Fruit fly (Drosophila melanogaster) whole organism, embryonic: Measurements from ENCODE around the gene CG34384.

Experiments used
- Ada2b ChIP-seq: fragments of 200-800 bp; sonication (Bioruptor generic); IDR thresholded peaks from 2 replicates; pipeline ENCODE4 v1.3.6; 2022; ENCODE audit warnings: missing biosample characterization, missing genetic modification characterization
- Bgb ChIP-seq: fragments of 200-800 bp; sonication (Bioruptor generic); IDR thresholded peaks from 2 replicates; pipeline ENCODE4 v1.3.6; 2022; ENCODE audit warnings: missing biosample characterization, missing genetic modification characterization; ENCODE audit not compliant: partially characterized antibody
- CG10366 ChIP-seq: fragments of 200-800 bp; sonication (Bioruptor generic); IDR thresholded peaks from 2 replicates; pipeline ENCODE4 v1.3.6; 2022; ENCODE audit warnings: missing biosample characterization, missing genetic modification characterization
- CG11456 ChIP-seq: fragments of 200-800 bp; sonication (Bioruptor generic); IDR thresholded peaks from 3 replicates; pipeline ENCODE4 v1.3.6; 2022; ENCODE audit warnings: missing biosample characterization, missing genetic modification characterization
- CG12391 ChIP-seq: fragments of 200-800 bp; sonication (Bioruptor generic); optimal IDR thresholded peaks from 3 replicates; lab custom pipeline; 2018; ENCODE audit warnings: missing biosample characterization, mild to moderate bottlenecking, missing genetic modification characterization, moderate library complexity
- CG14667 ChIP-seq: fragments of 200-800 bp; sonication (Bioruptor generic); IDR thresholded peaks from 2 replicates; pipeline ENCODE4 v1.3.6; 2022; ENCODE audit warnings: missing biosample characterization, missing genetic modification characterization
- CG16815 ChIP-seq: fragments of 200-800 bp; sonication (Bioruptor generic); optimal IDR thresholded peaks from 3 replicates; lab custom pipeline; 2017; ENCODE audit warnings: missing biosample characterization, mild to moderate bottlenecking, missing genetic modification characterization
- CG17829 ChIP-seq: fragments of 200-800 bp; optimal IDR thresholded peaks from 2 replicates; lab custom pipeline; 2019; ENCODE audit warnings: missing biosample characterization, mild to moderate bottlenecking, missing genetic modification characterization, moderate library complexity
- CG18011 ChIP-seq: fragments of 200-800 bp; sonication (Bioruptor generic); optimal IDR thresholded peaks from 2 replicates; lab custom pipeline; 2017; ENCODE audit warnings: missing biosample characterization, missing genetic modification characterization, mild to moderate bottlenecking, moderate library complexity, missing genotype
- CG18599 ChIP-seq: fragments of 200-800 bp; sonication (Bioruptor generic); optimal IDR thresholded peaks from 3 replicates; lab custom pipeline; 2017; ENCODE audit warnings: missing biosample characterization, missing genetic modification characterization, mild to moderate bottlenecking, moderate library complexity, missing genetic modification reagents
- CG30403 ChIP-seq: fragments of 200-800 bp; sonication (Bioruptor generic); optimal IDR thresholded peaks from 3 replicates; lab custom pipeline; 2016; ENCODE audit warnings: missing biosample characterization, missing genetic modification characterization
- CG3838 ChIP-seq: fragments of 200-800 bp; sonication (Bioruptor generic); optimal IDR thresholded peaks from 3 replicates; lab custom pipeline; 2016; ENCODE audit warnings: missing biosample characterization, missing genetic modification characterization
- CG4282 ChIP-seq: fragments of 200-800 bp; sonication (Bioruptor generic); optimal IDR thresholded peaks from 2 replicates; lab custom pipeline; 2016; ENCODE audit warnings: missing biosample characterization, missing genetic modification characterization
- CG4404 ChIP-seq: fragments of 200-800 bp; sonication (Bioruptor generic); IDR thresholded peaks from 2 replicates; pipeline ENCODE4 v1.3.6; 2022; ENCODE audit warnings: missing biosample characterization, missing genetic modification characterization
- CG5180 ChIP-seq: fragments of 200-800 bp; sonication (Bioruptor generic); optimal IDR thresholded peaks from 3 replicates; lab custom pipeline; 2017; ENCODE audit warnings: missing biosample characterization, missing genetic modification characterization, mild to moderate bottlenecking, moderate library complexity, missing genetic modification reagents
- CG7928 ChIP-seq: fragments of 200-800 bp; sonication (Bioruptor generic); optimal IDR thresholded peaks from 2 replicates; lab custom pipeline; 2017; ENCODE audit warnings: missing biosample characterization, mild to moderate bottlenecking, missing genetic modification characterization
- Chrac-16 ChIP-seq: fragments of 200-800 bp; sonication (Bioruptor generic); optimal IDR thresholded peaks from 3 replicates; lab custom pipeline; 2016; ENCODE audit warnings: missing biosample characterization, missing genetic modification characterization
- E2f2 ChIP-seq: fragments of 200-800 bp; sonication (Bioruptor generic); IDR thresholded peaks from 2 replicates; pipeline ENCODE4 v1.3.6; 2022; ENCODE audit warnings: missing biosample characterization, missing genetic modification characterization
- Elba2 ChIP-seq: fragments of 200-800 bp; sonication (Bioruptor generic); optimal IDR thresholded peaks from 3 replicates; lab custom pipeline; 2016; ENCODE audit warnings: missing biosample characterization, missing genetic modification characterization
- Fer3 ChIP-seq: fragments of 200-800 bp; sonication (Bioruptor generic); optimal IDR thresholded peaks from 2 replicates; lab custom pipeline; 2018; ENCODE audit warnings: missing biosample characterization, mild to moderate bottlenecking, missing genetic modification characterization, moderate library complexity
- Gsc ChIP-seq: fragments of 200-800 bp; sonication (Bioruptor generic); IDR thresholded peaks from 2 replicates; pipeline ENCODE4 v1.3.6; 2022; ENCODE audit warnings: missing biosample characterization, missing genetic modification characterization
- Jarid2 ChIP-seq: fragments of 200-800 bp; sonication (Bioruptor generic); optimal IDR thresholded peaks from 3 replicates; lab custom pipeline; 2017; ENCODE audit warnings: mild to moderate bottlenecking, missing biosample characterization, missing genetic modification reagents, missing genetic modification characterization
- Myb ChIP-seq: fragments of 200-800 bp; sonication (Bioruptor generic); optimal IDR thresholded peaks from 2 replicates; lab custom pipeline; 2016; ENCODE audit warnings: missing biosample characterization, missing genetic modification characterization
- NK7.1 ChIP-seq: fragments of 200-800 bp; sonication (Bioruptor generic); optimal IDR thresholded peaks from 3 replicates; lab custom pipeline; 2016; ENCODE audit warnings: missing biosample characterization, missing genetic modification characterization
- Nf-YA ChIP-seq: fragments of 200-800 bp; sonication (Bioruptor generic); IDR thresholded peaks from 2 replicates; pipeline ENCODE4 v1.3.6; 2022; ENCODE audit warnings: missing biosample characterization, missing genetic modification characterization
- Opbp ChIP-seq: fragments of 200-800 bp; sonication (Bioruptor generic); IDR thresholded peaks from 3 replicates; pipeline ENCODE4 v1.3.6; 2022; ENCODE audit warnings: missing biosample characterization, missing genetic modification characterization; ENCODE audit not compliant: partially characterized antibody
- Poxn ChIP-seq: fragments of 200-800 bp; sonication (Bioruptor generic); IDR thresholded peaks from 2 replicates; pipeline ENCODE4 v1.3.6; 2022; ENCODE audit warnings: missing biosample characterization, missing genetic modification characterization
- Ptx1 ChIP-seq: fragments of 200-800 bp; sonication (Bioruptor generic); IDR thresholded peaks from 2 replicates; pipeline ENCODE4 v1.3.6; 2022; ENCODE audit warnings: missing biosample characterization, missing genetic modification characterization
- Xbp1 ChIP-seq: fragments of 200-800 bp; sonication (Bioruptor generic); optimal IDR thresholded peaks from 3 replicates; lab custom pipeline; 2016; ENCODE audit warnings: missing biosample characterization, mild to moderate bottlenecking, missing genetic modification characterization
- ap ChIP-seq: fragments of 200-800 bp; sonication (Bioruptor generic); IDR thresholded peaks from 2 replicates; pipeline ENCODE4 v1.3.6; 2022; ENCODE audit warnings: missing biosample characterization, missing genetic modification characterization
- az2 ChIP-seq: fragments of 200-800 bp; sonication (Bioruptor generic); optimal IDR thresholded peaks from 3 replicates; lab custom pipeline; 2016; ENCODE audit warnings: missing biosample characterization, missing genetic modification characterization
- bbx ChIP-seq: fragments of 200-800 bp; sonication (Bioruptor generic); IDR thresholded peaks from 2 replicates; pipeline ENCODE4 v1.3.6; 2022; ENCODE audit warnings: missing biosample characterization, missing genetic modification characterization; ENCODE audit not compliant: partially characterized antibody
- cato ChIP-seq: fragments of 200-800 bp; sonication (Bioruptor generic); optimal IDR thresholded peaks from 2 replicates; lab custom pipeline; 2016; ENCODE audit warnings: missing biosample characterization, missing genetic modification characterization, borderline replicate concordance
- corto ChIP-seq: fragments of 200-800 bp; sonication (Bioruptor generic); optimal IDR thresholded peaks from 2 replicates; lab custom pipeline; 2016; ENCODE audit warnings: missing biosample characterization, mild to moderate bottlenecking, missing genetic modification characterization, moderate library complexity
- crol ChIP-seq: fragments of 200-800 bp; sonication (Bioruptor generic); IDR thresholded peaks from 2 replicates; pipeline ENCODE4 v1.3.6; 2022; ENCODE audit warnings: missing biosample characterization, missing genetic modification characterization
- ems ChIP-seq: fragments of 200-800 bp; sonication (Bioruptor generic); optimal IDR thresholded peaks from 3 replicates; lab custom pipeline; 2016; ENCODE audit warnings: missing biosample characterization, missing genetic modification characterization
- ftz-f1 ChIP-seq: fragments of 200-800 bp; sonication (Bioruptor generic); optimal IDR thresholded peaks from 2 replicates; lab custom pipeline; 2016; ENCODE audit warnings: missing biosample characterization, missing genetic modification characterization
- fu2 ChIP-seq: fragments of 200-800 bp; sonication (Bioruptor generic); optimal IDR thresholded peaks from 2 replicates; lab custom pipeline; 2016; ENCODE audit warnings: missing biosample characterization, missing genetic modification characterization
- gt ChIP-seq: fragments of 200-800 bp; sonication (Bioruptor generic); IDR thresholded peaks from 2 replicates; pipeline ENCODE4 v1.3.6; 2022; ENCODE audit warnings: missing biosample characterization, missing genetic modification characterization
- mam ChIP-seq: fragments of 200-800 bp; sonication (Bioruptor generic); optimal IDR thresholded peaks from 3 replicates; lab custom pipeline; 2016; ENCODE audit warnings: missing biosample characterization, missing genetic modification characterization
- mld ChIP-seq: fragments of 200-800 bp; sonication (Bioruptor generic); IDR thresholded peaks from 3 replicates; pipeline ENCODE4 v1.3.6; 2022; ENCODE audit warnings: missing biosample characterization, missing genetic modification characterization; ENCODE audit not compliant: partially characterized antibody
- odd ChIP-seq: fragments of 200-800 bp; sonication (Bioruptor generic); optimal IDR thresholded peaks from 2 replicates; lab custom pipeline; 2017; ENCODE audit warnings: missing biosample characterization, mild to moderate bottlenecking, missing genetic modification characterization
- stc ChIP-seq: fragments of 200-800 bp; sonication (Bioruptor generic); IDR thresholded peaks from 2 replicates; pipeline ENCODE4 v1.3.6; 2022; ENCODE audit warnings: missing biosample characterization, missing genetic modification characterization
- tup ChIP-seq: fragments of 200-800 bp; sonication (Bioruptor generic); optimal IDR thresholded peaks from 2 replicates; lab custom pipeline; 2016; ENCODE audit warnings: missing biosample characterization, mild to moderate bottlenecking, missing genetic modification characterization, moderate library complexity
- tx ChIP-seq: fragments of 200-800 bp; sonication (Bioruptor generic); optimal IDR thresholded peaks from 2 replicates; lab custom pipeline; 2016; ENCODE audit warnings: missing biosample characterization, missing genetic modification characterization
- vfl ChIP-seq: fragments of 200-800 bp; sonication (Bioruptor generic); optimal IDR thresholded peaks from 2 replicates; lab custom pipeline; 2016; ENCODE audit warnings: missing biosample characterization, missing genetic modification characterization
- zen2 ChIP-seq: fragments of 200-800 bp; sonication (Bioruptor generic); IDR thresholded peaks from 3 replicates; pipeline ENCODE4 v1.3.6; 2022; ENCODE audit warnings: missing biosample characterization, missing genetic modification characterization; ENCODE audit not compliant: partially characterized antibody

The CG34384 gene

dm6 chr3R:7886859-7887190, 72.7 kb downstream of the CG34384 start, which contains the start of gene ArgRS-m (continued):
- TF ChIP-seq odd (GFP tag; lab: Kevin White, UChicago) (no peak), mld (GFP tag; lab: Robert Waterston, UW) (no peak), CG14667 (GFP tag; lab: Robert Waterston, UW) (no peak), CG17829 (tag; lab: Kevin White, UChicago) (peak; percentile 45), CG11456 (GFP tag; lab: Robert Waterston, UW) (peak; percentile 73; the same call in 1 of the 3 replicates), CG12391 (tag; lab: Kevin White, UChicago) (peak; percentile 53), CG18599 (GFP tag; lab: Kevin White, UChicago) (peak; percentile 75), ftz-f1 (GFP tag; lab: Kevin White, UChicago) (peak; percentile 21), ems (GFP tag; lab: Kevin White, UChicago) (peak; percentile 69), bbx (GFP tag; lab: Robert Waterston, UW) (no peak), Jarid2 (GFP tag; lab: Kevin White, UChicago) (no peak), CG4404 (GFP tag; lab: Robert Waterston, UW) (no peak), Xbp1 (peak; percentile 47), CG16815 (GFP tag; lab: Kevin White, UChicago) (peak; percentile 32)

- TF ChIP-seq CG5180 (GFP tag; lab: Kevin White, UChicago) (no peak), CG10366 (no peak), corto (no peak), Elba2 (GFP tag; lab: Kevin White, UChicago) (no peak), vfl (GFP tag; lab: Kevin White, UChicago) (no peak), CG7928 (no peak)
- TF ChIP-seq, all 482 proteins: peak for 0
Observed at dm6 chr3R:7891031-7891430, 76.9 kb downstream of the CG34384 start, which contains the start of gene wtrw. wtrw (plus strand) TSS chr3R:7891331.

- TF ChIP-seq Myb (GFP tag; lab: Kevin White, UChicago) (no peak), CG3838 (no peak), Chrac-16 (GFP tag; lab: Kevin White, UChicago) (no peak), Ada2b (GFP tag; lab: Robert Waterston, UW) (peak; percentile 61), Gsc (GFP tag; lab: Robert Waterston, UW) (no peak), E2f2 (GFP tag; lab: Robert Waterston, UW) (no peak), ap (no peak), CG18011 (GFP tag; lab: Kevin White, UChicago) (no peak), az2 (GFP tag; lab: Kevin White, UChicago) (no peak), CG30403 (GFP tag; lab: Kevin White, UChicago) (no peak), tup (no peak), CG4282 (no peak), Fer3 (tag; lab: Kevin White, UChicago) (peak; percentile 37), cato (GFP tag; lab: Kevin White, UChicago) (no peak), crol (GFP tag; lab: Robert Waterston, UW) (no peak), Opbp (GFP tag; lab: Robert Waterston, UW) (no peak), zen2 (GFP tag; lab: Robert Waterston, UW) (no peak), tx (GFP tag; lab: Kevin White, UChicago) (no peak), Nf-YA (GFP tag; lab: Robert Waterston, UW) (no peak), Bgb (GFP tag; lab: Robert Waterston, UW) (no peak), fu2 (GFP tag; lab: Kevin White, UChicago) (no peak), mam (peak; percentile 7), gt (GFP tag; lab: Robert Waterston, UW) (no peak), odd (GFP tag; lab: Kevin White, UChicago) (peak; percentile 36), stc (GFP tag; lab: Robert Waterston, UW) (peak; percentile 44; the same call in 1 of the 2 replicates), NK7.1 (no peak), Poxn (GFP tag; lab: Robert Waterston, UW) (no peak), Ptx1 (GFP tag; lab: Robert Waterston, UW) (peak; percentile 28; the same call in 1 of the 2 replicates)
Observed at dm6 chr3R:7892246-7893000, 78.3 kb downstream of the CG34384 start.
